Fruit fly (Drosophila melanogaster) whole organism, embryonic: ENCODE results near the gene Etl1.

Experiments
- Asciz ChIP-seq: fragments of 200-800 bp; sonication (Bioruptor generic); optimal IDR thresholded peaks from 2 replicates; lab custom pipeline; 2017; ENCODE audit warnings: missing biosample characterization, mild to moderate bottlenecking, missing genetic modification characterization, missing genetic modification reagents
- CG10959 ChIP-seq: fragments of 200-800 bp; sonication (Bioruptor generic); IDR thresholded peaks from 2 replicates; pipeline ENCODE4 v1.3.6; 2022; ENCODE audit warnings: missing biosample characterization, missing genetic modification characterization
- CG11247 ChIP-seq: fragments of 200-800 bp; sonication (Bioruptor generic); IDR thresholded peaks from 2 replicates; pipeline ENCODE4 v1.3.6; 2022; ENCODE audit warnings: missing biosample characterization, missing genetic modification characterization
- CG11456 ChIP-seq: fragments of 200-800 bp; sonication (Bioruptor generic); IDR thresholded peaks from 3 replicates; pipeline ENCODE4 v1.3.6; 2022; ENCODE audit warnings: missing biosample characterization, missing genetic modification characterization
- CG11696 ChIP-seq: fragments of 200-800 bp; sonication (Bioruptor generic); IDR thresholded peaks from 2 replicates; pipeline ENCODE4 v1.3.6; 2022; ENCODE audit warnings: missing biosample characterization, missing genetic modification characterization
- CG12236 ChIP-seq: fragments of 200-800 bp; sonication (Bioruptor generic); optimal IDR thresholded peaks from 2 replicates; lab custom pipeline; 2016; ENCODE audit warnings: missing biosample characterization, missing genetic modification characterization
- CG12391 ChIP-seq: fragments of 200-800 bp; sonication (Bioruptor generic); optimal IDR thresholded peaks from 3 replicates; lab custom pipeline; 2018; ENCODE audit warnings: missing biosample characterization, mild to moderate bottlenecking, missing genetic modification characterization, moderate library complexity
- CG12744 ChIP-seq: fragments of 200-800 bp; sonication (Bioruptor generic); optimal IDR thresholded peaks from 2 replicates; lab custom pipeline; 2016; ENCODE audit warnings: missing biosample characterization, missing genetic modification characterization
- CG12942 ChIP-seq: fragments of 200-800 bp; sonication (Bioruptor generic); optimal IDR thresholded peaks from 3 replicates; lab custom pipeline; 2016; ENCODE audit warnings: missing biosample characterization, missing genetic modification characterization
- CG13296 ChIP-seq: fragments of 200-800 bp; sonication (Bioruptor generic); optimal IDR thresholded peaks from 3 replicates; lab custom pipeline; 2018; ENCODE audit warnings: missing biosample characterization, mild to moderate bottlenecking, missing genetic modification characterization
- CG18011 ChIP-seq: fragments of 200-800 bp; sonication (Bioruptor generic); optimal IDR thresholded peaks from 2 replicates; lab custom pipeline; 2017; ENCODE audit warnings: missing biosample characterization, missing genetic modification characterization, mild to moderate bottlenecking, moderate library complexity, missing genotype
- CG30431 ChIP-seq: fragments of 200-800 bp; sonication (Bioruptor generic); optimal IDR thresholded peaks from 2 replicates; lab custom pipeline; 2017; ENCODE audit warnings: missing biosample characterization, missing genetic modification characterization
- CG3995 ChIP-seq: fragments of 200-800 bp; sonication (Bioruptor generic); optimal IDR thresholded peaks from 3 replicates; lab custom pipeline; 2016; ENCODE audit warnings: missing biosample characterization, missing genetic modification characterization
- CG4730 ChIP-seq: fragments of 200-800 bp; sonication (Bioruptor generic); IDR thresholded peaks from 2 replicates; pipeline ENCODE4 v1.3.6; 2022; ENCODE audit warnings: missing biosample characterization, missing genetic modification characterization
- CG6683 ChIP-seq: fragments of 200-800 bp; sonication (Bioruptor generic); optimal IDR thresholded peaks from 2 replicates; lab custom pipeline; 2017; ENCODE audit warnings: missing biosample characterization, mild to moderate bottlenecking, missing genetic modification characterization, missing genetic modification reagents
- CG6765 ChIP-seq: fragments of 200-800 bp; sonication (Bioruptor generic); optimal IDR thresholded peaks from 3 replicates; lab custom pipeline; 2017; ENCODE audit warnings: missing biosample characterization, mild to moderate bottlenecking, missing genetic modification characterization
- CG9437 ChIP-seq: fragments of 200-800 bp; sonication (Bioruptor generic); optimal IDR thresholded peaks from 2 replicates; lab custom pipeline; 2018; ENCODE audit warnings: missing biosample characterization, mild to moderate bottlenecking, missing genetic modification characterization
- CG9727 ChIP-seq: fragments of 200-800 bp; sonication (Bioruptor generic); optimal IDR thresholded peaks from 3 replicates; lab custom pipeline; 2017; ENCODE audit warnings: missing biosample characterization, mild to moderate bottlenecking, missing genetic modification characterization
- CTCF ChIP-seq: fragments of 200-800 bp; sonication (Bioruptor generic); optimal IDR thresholded peaks from 2 replicates; lab custom pipeline; 2017; ENCODE audit warnings: missing biosample characterization, mild to moderate bottlenecking, missing genetic modification characterization, moderate library complexity
- Dek ChIP-seq: fragments of 200-800 bp; sonication (Bioruptor generic); optimal IDR thresholded peaks from 3 replicates; lab custom pipeline; 2019; ENCODE audit warnings: missing biosample characterization, mild to moderate bottlenecking, missing genetic modification characterization, moderate library complexity
- Dll ChIP-seq: fragments of 200-800 bp; sonication (Bioruptor generic); IDR thresholded peaks from 4 replicates; pipeline ENCODE4 v1.3.6; 2022; ENCODE audit warnings: missing biosample characterization, missing genetic modification characterization; ENCODE audit not compliant: partially characterized antibody
- E2f2 ChIP-seq: fragments of 200-800 bp; sonication (Bioruptor generic); IDR thresholded peaks from 2 replicates; pipeline ENCODE4 v1.3.6; 2022; ENCODE audit warnings: missing biosample characterization, missing genetic modification characterization
- H15 ChIP-seq: fragments of 200-800 bp; sonication (Bioruptor generic); IDR thresholded peaks from 3 replicates; pipeline ENCODE4 v1.3.6; 2022; ENCODE audit warnings: missing biosample characterization, missing genetic modification characterization
- HLH54F ChIP-seq: fragments of 200-800 bp; sonication (Bioruptor generic); optimal IDR thresholded peaks from 3 replicates; lab custom pipeline; 2016; ENCODE audit warnings: missing biosample characterization, missing genetic modification characterization
- Lpt ChIP-seq: fragments of >200 bp; optimal IDR thresholded peaks from 2 replicates; lab custom pipeline; 2018; ENCODE audit warnings: missing biosample characterization, missing genetic modification characterization
- MBD-R2 ChIP-seq: fragments of 200-800 bp; sonication (Bioruptor generic); IDR thresholded peaks from 2 replicates; pipeline ENCODE4 v1.3.6; 2022; ENCODE audit warnings: missing biosample characterization, missing genetic modification characterization
- Meics ChIP-seq: fragments of 200-800 bp; sonication (Bioruptor generic); optimal IDR thresholded peaks from 2 replicates; lab custom pipeline; 2017; ENCODE audit warnings: missing biosample characterization, mild to moderate bottlenecking, missing genetic modification characterization
- Pdp1 ChIP-seq, 2 experiments: fragments of 200-800 bp; sonication (Bioruptor generic); optimal IDR thresholded peaks; 3 replicates each; lab custom pipeline; 2016; ENCODE audit warnings: missing biosample characterization in 2 of 2, missing genetic modification characterization in 2 of 2, mild to moderate bottlenecking in 1 of 2, moderate library complexity in 1 of 2
- Six4 ChIP-seq: fragments of 200-800 bp; sonication (Bioruptor generic); optimal IDR thresholded peaks from 2 replicates; lab custom pipeline; 2016; ENCODE audit warnings: missing biosample characterization, missing genetic modification characterization
- ase ChIP-seq: fragments of 200-800 bp; sonication (Bioruptor generic); IDR thresholded peaks from 3 replicates; pipeline ENCODE4 v1.3.6; 2022; ENCODE audit warnings: missing biosample characterization, missing genetic modification characterization
- ato ChIP-seq: fragments of 200-800 bp; sonication (Bioruptor generic); IDR thresholded peaks from 2 replicates; pipeline ENCODE4 v1.3.6; 2022; ENCODE audit warnings: missing biosample characterization, missing genetic modification characterization; ENCODE audit not compliant: partially characterized antibody
- az2 ChIP-seq: fragments of 200-800 bp; sonication (Bioruptor generic); optimal IDR thresholded peaks from 3 replicates; lab custom pipeline; 2016; ENCODE audit warnings: missing biosample characterization, missing genetic modification characterization
- bsh ChIP-seq, 2 experiments: fragments of 200-800 bp; sonication (Bioruptor generic); optimal IDR thresholded peaks; 2 replicates each; lab custom pipeline; 2017 to 2018; ENCODE audit warnings: mild to moderate bottlenecking in 2 of 2, missing biosample characterization in 2 of 2, missing genetic modification characterization in 2 of 2, moderate library complexity in 1 of 2
- chif ChIP-seq, 2 experiments: fragments of 200-800 bp; sonication (Bioruptor generic); optimal IDR thresholded peaks; 3 replicates each; lab custom pipeline; 2016; ENCODE audit warnings: missing biosample characterization in 2 of 2, missing genetic modification characterization in 2 of 2
- ewg ChIP-seq: fragments of 200-800 bp; sonication (Bioruptor generic); optimal IDR thresholded peaks from 3 replicates; lab custom pipeline; 2017; ENCODE audit warnings: mild to moderate bottlenecking, missing biosample characterization, missing genetic modification reagents, missing genetic modification characterization
- fd102C ChIP-seq: fragments of 200-800 bp; sonication (Bioruptor generic); optimal IDR thresholded peaks from 2 replicates; lab custom pipeline; 2018; ENCODE audit warnings: missing biosample characterization, mild to moderate bottlenecking, missing genetic modification characterization, moderate library complexity
- fd96Cb ChIP-seq: fragments of 200-800 bp; sonication (Bioruptor generic); optimal IDR thresholded peaks from 2 replicates; lab custom pipeline; 2018; ENCODE audit warnings: missing biosample characterization, mild to moderate bottlenecking, missing genetic modification characterization, moderate library complexity
- hb ChIP-seq: fragments of 200-800 bp; sonication (Bioruptor generic); IDR thresholded peaks from 3 replicates; pipeline ENCODE4 v1.3.6; 2022; ENCODE audit warnings: missing biosample characterization, missing genetic modification characterization; ENCODE audit not compliant: partially characterized antibody
- otp ChIP-seq: fragments of 200-800 bp; sonication (Bioruptor generic); IDR thresholded peaks from 3 replicates; pipeline ENCODE4, ENCODE4 v1.3.6; 2022; ENCODE audit warnings: missing biosample characterization, missing genetic modification characterization
- phol ChIP-seq: fragments of 200-800 bp; sonication (Bioruptor generic); optimal IDR thresholded peaks from 3 replicates; lab custom pipeline; 2018; ENCODE audit warnings: missing biosample characterization, mild to moderate bottlenecking, missing genetic modification characterization, moderate library complexity
- sob ChIP-seq: fragments of 200-800 bp; sonication (Bioruptor generic); IDR thresholded peaks from 2 replicates; pipeline ENCODE4 v1.3.6; 2022; ENCODE audit warnings: missing biosample characterization, missing genetic modification characterization
- sqz ChIP-seq: fragments of 200-800 bp; sonication (Bioruptor generic); optimal IDR thresholded peaks from 3 replicates; lab custom pipeline; 2018; ENCODE audit warnings: missing biosample characterization, mild to moderate bottlenecking, missing genetic modification characterization
- sr ChIP-seq: fragments of 200-800 bp; sonication (Bioruptor generic); IDR thresholded peaks from 3 replicates; pipeline ENCODE4 v1.3.6; 2022; ENCODE audit warnings: missing biosample characterization, missing genetic modification characterization
- stwl ChIP-seq: fragments of 200-800 bp; sonication (Bioruptor generic); optimal IDR thresholded peaks from 3 replicates; lab custom pipeline; 2018; ENCODE audit warnings: missing biosample characterization, mild to moderate bottlenecking, missing genetic modification characterization, moderate library complexity
- usp ChIP-seq: fragments of >200 bp; optimal IDR thresholded peaks from 2 replicates; lab custom pipeline; 2017; ENCODE audit warnings: missing biosample characterization, missing genetic modification characterization
- wek ChIP-seq: fragments of 200-800 bp; sonication (Bioruptor generic); optimal IDR thresholded peaks from 3 replicates; lab custom pipeline; 2018; ENCODE audit warnings: missing biosample characterization, mild to moderate bottlenecking, missing genetic modification characterization, moderate library complexity
- zen ChIP-seq: fragments of 200-800 bp; sonication (Bioruptor generic); optimal IDR thresholded peaks from 3 replicates; lab custom pipeline; 2018; ENCODE audit warnings: missing biosample characterization, mild to moderate bottlenecking, missing genetic modification characterization, moderate library complexity
- zen2 ChIP-seq: fragments of 200-800 bp; sonication (Bioruptor generic); IDR thresholded peaks from 3 replicates; pipeline ENCODE4 v1.3.6; 2022; ENCODE audit warnings: missing biosample characterization, missing genetic modification characterization; ENCODE audit not compliant: partially characterized antibody

Etl1 gene

DNA sequence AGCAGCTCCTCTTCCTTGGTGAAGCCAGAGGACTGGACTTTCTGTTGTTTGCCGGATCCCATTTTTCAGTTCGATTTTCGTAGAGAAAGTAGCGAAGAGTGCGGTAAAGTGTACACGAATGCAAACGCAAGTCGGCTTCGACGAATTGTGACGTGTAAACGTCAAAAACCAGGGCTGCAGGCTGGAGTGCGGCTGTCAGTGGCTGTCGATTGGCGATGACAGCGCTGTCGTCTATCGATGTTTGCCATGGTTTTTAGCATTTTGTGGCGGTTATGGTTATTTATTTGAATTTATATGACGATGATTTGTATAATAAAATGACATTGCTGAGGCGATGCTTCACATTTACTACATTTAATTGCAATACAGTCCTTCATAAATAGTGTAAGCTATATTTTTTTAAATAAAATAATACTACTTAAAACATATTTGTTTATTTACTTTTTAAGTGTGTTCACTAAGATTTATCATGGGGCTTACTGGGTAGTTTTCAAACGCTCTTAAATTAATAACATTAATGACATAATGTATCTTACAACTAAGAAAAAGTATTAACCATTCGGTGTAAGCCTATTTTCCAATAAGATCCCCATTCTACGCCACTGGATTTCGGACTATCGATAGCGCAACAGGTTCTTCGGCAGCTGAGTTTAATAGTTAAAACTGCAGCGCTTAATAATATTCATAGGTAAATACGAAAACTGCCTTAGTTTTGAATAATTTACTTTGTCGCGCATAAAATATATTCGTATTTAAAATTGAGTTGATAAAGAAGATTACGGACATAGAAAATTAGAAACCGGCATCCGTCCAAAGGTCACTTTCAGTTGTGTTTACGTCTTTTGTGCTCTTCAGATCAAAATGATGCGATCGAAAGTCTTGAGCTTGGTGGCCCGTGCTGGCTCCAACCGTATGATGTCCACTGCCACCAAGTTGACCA lies 5.9 kb upstream of the Etl1 start, which contains the start of the genes CG5885 and CG4598 (continued):
- TF ChIP-seq CG30431 (GFP tag; lab: Kevin White, UChicago) (peak; percentile 15), sob (GFP tag; lab: Robert Waterston, UW) (peak; percentile 47; the same call in 1 of the 2 replicates), ase (GFP tag; lab: Robert Waterston, UW) (peak; percentile 44; the same call in 1 of the 3 replicates), CG6765 (peak; percentile 36), phol (tag; lab: Kevin White, UChicago) (peak; percentile 69), stwl (tag; lab: Kevin White, UChicago) (peak; percentile 71), chif (GFP tag; optimal IDR thresholded peaks at IDR 0.05; lab: Kevin White, UChicago) (peak in 1 of 2 experiments; percentile 30), wek (GFP tag; lab: Kevin White, UChicago) (no peak), Asciz (GFP tag; lab: Kevin White, UChicago) (peak; percentile 31), zen2 (peak; percentile 72; the same call in 2 of the 3 replicates), HLH54F (GFP tag; lab: Kevin White, UChicago) (peak; percentile 41), CG18011 (GFP tag; lab: Kevin White, UChicago) (peak; percentile 11), Meics (GFP tag; lab: Kevin White, UChicago) (peak; percentile 56), CG11247 (no peak; the same call in 1 of the 2 replicates), Pdp1 (GFP tag; optimal IDR thresholded peaks at IDR 0.05; lab: Kevin White, UChicago) (peak; percentile 16 to 68), CTCF (GFP tag; lab: Kevin White, UChicago) (no peak), Dll (GFP tag; lab: Robert Waterston, UW) (peak; percentile 77), CG9437 (GFP tag; lab: Kevin White, UChicago) (peak; percentile 53), CG12236 (no peak), CG12744 (GFP tag; lab: Kevin White, UChicago) (no peak), CG11456 (GFP tag; lab: Robert Waterston, UW) (peak; percentile 63), ato (GFP tag; lab: Robert Waterston, UW) (peak; percentile 51; the same call in 1 of the 2 replicates), CG10959 (GFP tag; lab: Robert Waterston, UW) (peak; percentile 52), sr (GFP tag; lab: Robert Waterston, UW) (no peak; the same call in 2 of the 3 replicates), Dek (tag; lab: Kevin White, UChicago) (peak; percentile 76), CG6683 (GFP tag; lab: Kevin White, UChicago) (no peak), CG13296 (GFP tag; lab: Kevin White, UChicago) (peak; percentile 55), H15 (GFP tag; lab: Robert Waterston, UW) (peak; percentile 41; the same call in 2 of the 3 replicates), usp (GFP tag; lab: Kevin White, UChicago) (no peak), CG11696 (GFP tag; lab: Robert Waterston, UW) (0 out of 2 replicates have a peak, but pooled peaks have one; percentile 28), sqz (no peak), CG12942 (peak; percentile 63), zen (tag; lab: Kevin White, UChicago) (peak; percentile 7), CG12391 (tag; lab: Kevin White, UChicago) (peak; percentile 82), CG4730 (0 out of 2 replicates have a peak, but pooled peaks have one; percentile 22), fd102C (GFP tag; lab: Kevin White, UChicago) (no peak), ewg (GFP tag; lab: Kevin White, UChicago) (peak; percentile 6), fd96Cb (tag; lab: Kevin White, UChicago) (peak; percentile 48), CG3995 (GFP tag; lab: Kevin White, UChicago) (no peak), hb (GFP tag; lab: Robert Waterston, UW) (peak; percentile 69), otp (GFP tag; lab: Robert Waterston, UW) (peak; percentile 42; the same call in 2 of the 3 replicates), E2f2 (peak; percentile 95), az2 (GFP tag; lab: Kevin White, UChicago) (peak; percentile 76), bsh (GFP tag; optimal IDR thresholded peaks at IDR 0.05; lab: Kevin White, UChicago) (peak; percentile 66 to 74), Six4 (GFP tag; lab: Kevin White, UChicago) (no peak), Lpt (GFP tag; lab: Kevin White, UChicago) (no peak), MBD-R2 (GFP tag; lab: Robert Waterston, UW) (peak; percentile 66), CG9727 (GFP tag; lab: Kevin White, UChicago) (peak; percentile 57)
